Fruit fly (Drosophila melanogaster): ENCODE data around the gene prage.

The prage gene

dm6 chrX:1903077-1903476 is 129.6 kb downstream of the prage start, which contains the start of gene CG32801:
TSS of gene CG32801 (minus strand) at chrX:1903177.
- TF ChIP-seq h (GFP tag; optimal IDR thresholded peaks at IDR 0.05) (no peak), dsf (GFP tag; optimal IDR thresholded peaks at IDR 0.05; ENCODE audit: borderline replicate concordance) (no peak), foxo (GFP tag; optimal IDR thresholded peaks at IDR 0.05) (no peak), Hr83 (GFP tag; optimal IDR thresholded peaks at IDR 0.05; ENCODE audit: poor library complexity, severe bottlenecking) (no peak), pan (optimal IDR thresholded peaks at IDR 0.05) (no peak), fru (GFP tag; optimal IDR thresholded peaks at IDR 0.05) (no peak), Myc (optimal IDR thresholded peaks at IDR 0.05) (no peak), tai (GFP tag; optimal IDR thresholded peaks at IDR 0.05) (no peak), dl (GFP tag; optimal IDR thresholded peaks at IDR 0.05; ENCODE audit: insufficient read depth in 1 of 2, partially characterized antibody in 2 of 2) (no peak), rgr (GFP tag; optimal IDR thresholded peaks at IDR 0.05) (no peak), Hr78 (GFP tag; optimal IDR thresholded peaks at IDR 0.05) (no peak), sv (GFP tag; optimal IDR thresholded peaks at IDR 0.05) (no peak), CG32264 (GFP tag; optimal IDR thresholded peaks at IDR 0.05) (no peak), psq (GFP tag; optimal IDR thresholded peaks at IDR 0.05) (no peak), OdsH (GFP tag; optimal IDR thresholded peaks at IDR 0.05) (no peak), ey (GFP tag; optimal IDR thresholded peaks at IDR 0.05) (no peak), dmrt93B (GFP tag; optimal IDR thresholded peaks at IDR 0.05) (no peak), N (GFP tag; optimal IDR thresholded peaks at IDR 0.05) (no peak), Abd-B (GFP tag; optimal IDR thresholded peaks at IDR 0.05) (no peak)
